Fruit fly (Drosophila melanogaster) whole organism, embryonic: Measurements from ENCODE around the gene Spn28B.

Source experiments
- ATbp ChIP-seq: fragments of 200-800 bp; sonication (Bioruptor generic); optimal IDR thresholded peaks from 2 replicates; lab custom pipeline; 2017; ENCODE audit warnings: missing biosample characterization, mild to moderate bottlenecking, missing genetic modification characterization, missing genetic modification reagents
- CG10267 ChIP-seq: fragments of 200-800 bp; sonication (Bioruptor generic); optimal IDR thresholded peaks from 2 replicates; lab custom pipeline; 2018; ENCODE audit warnings: missing biosample characterization, mild to moderate bottlenecking, missing genetic modification characterization, moderate library complexity
- CG11560 ChIP-seq: fragments of 200-800 bp; sonication (Bioruptor generic); IDR thresholded peaks from 3 replicates; pipeline ENCODE4 v1.3.6; 2022; ENCODE audit warnings: missing biosample characterization, missing genetic modification characterization
- CG12071 ChIP-seq: fragments of 200-800 bp; sonication (Bioruptor generic); optimal IDR thresholded peaks from 3 replicates; lab custom pipeline; 2018; ENCODE audit warnings: missing biosample characterization, mild to moderate bottlenecking, missing genetic modification characterization
- CG13894 ChIP-seq: fragments of 200-800 bp; sonication (Bioruptor generic); optimal IDR thresholded peaks from 3 replicates; lab custom pipeline; 2018; ENCODE audit warnings: missing biosample characterization, mild to moderate bottlenecking, missing genetic modification characterization, moderate library complexity
- CG14441 ChIP-seq: fragments of 200-800 bp; sonication (Bioruptor generic); IDR thresholded peaks from 2 replicates; pipeline ENCODE4 v1.3.6; 2022; ENCODE audit warnings: missing biosample characterization, missing genetic modification characterization
- CG17359 ChIP-seq: fragments of 200-800 bp; sonication (Bioruptor generic); optimal IDR thresholded peaks from 3 replicates; lab custom pipeline; 2018; ENCODE audit warnings: missing biosample characterization, mild to moderate bottlenecking, missing genetic modification characterization, moderate library complexity
- CG31224 ChIP-seq: fragments of 200-800 bp; sonication (Bioruptor generic); IDR thresholded peaks from 2 replicates; pipeline ENCODE4 v1.3.6; 2022; ENCODE audit warnings: missing biosample characterization, missing genetic modification characterization
- CG31441 ChIP-seq: fragments of 200-800 bp; sonication (Bioruptor generic); IDR thresholded peaks from 2 replicates; pipeline ENCODE4 v1.3.6; 2022; ENCODE audit warnings: missing biosample characterization, missing genetic modification characterization
- CG33213 ChIP-seq: fragments of 200-800 bp; sonication (Bioruptor generic); optimal IDR thresholded peaks from 3 replicates; lab custom pipeline; 2016; ENCODE audit warnings: missing biosample characterization, missing genetic modification characterization
- CG3847 ChIP-seq: fragments of 200-800 bp; sonication (Bioruptor generic); IDR thresholded peaks from 2 replicates; pipeline ENCODE4 v1.3.6; 2022; ENCODE audit warnings: missing biosample characterization, missing genetic modification characterization
- CG4404 ChIP-seq: fragments of 200-800 bp; sonication (Bioruptor generic); IDR thresholded peaks from 2 replicates; pipeline ENCODE4 v1.3.6; 2022; ENCODE audit warnings: missing biosample characterization, missing genetic modification characterization
- CG5180 ChIP-seq: fragments of 200-800 bp; sonication (Bioruptor generic); optimal IDR thresholded peaks from 3 replicates; lab custom pipeline; 2017; ENCODE audit warnings: missing biosample characterization, missing genetic modification characterization, mild to moderate bottlenecking, moderate library complexity, missing genetic modification reagents
- CG7745 ChIP-seq: fragments of 200-800 bp; sonication (Bioruptor generic); optimal IDR thresholded peaks from 2 replicates; lab custom pipeline; 2018; ENCODE audit warnings: missing biosample characterization, mild to moderate bottlenecking, missing genetic modification characterization, moderate library complexity
- CHES-1-like ChIP-seq: fragments of 200-800 bp; sonication (Bioruptor generic); optimal IDR thresholded peaks from 2 replicates; lab custom pipeline; 2016; ENCODE audit warnings: missing biosample characterization, missing genetic modification characterization
- D19A ChIP-seq: fragments of 200-800 bp; optimal IDR thresholded peaks from 3 replicates; lab custom pipeline; 2019; ENCODE audit warnings: missing biosample characterization, mild to moderate bottlenecking, missing genetic modification characterization, moderate library complexity
- Eip74EF ChIP-seq, 2 experiments: fragments of 200-800 bp in 1 of 2; fragments of >200 bp in 1 of 2; sonication (Bioruptor generic) in 1 of 2; optimal IDR thresholded peaks; 2 replicates each; lab custom pipeline; 2017 to 2019; ENCODE audit warnings: missing biosample characterization in 2 of 2, missing genetic modification characterization in 2 of 2, mild to moderate bottlenecking in 1 of 2, moderate library complexity in 1 of 2
- HLH3B ChIP-seq: fragments of 200-800 bp; sonication (Bioruptor generic); IDR thresholded peaks from 2 replicates; pipeline ENCODE4 v1.3.6; 2022; ENCODE audit warnings: missing biosample characterization, missing genetic modification characterization
- Hand ChIP-seq: fragments of 200-800 bp; sonication (Bioruptor generic); optimal IDR thresholded peaks from 2 replicates; lab custom pipeline; 2017; ENCODE audit warnings: mild to moderate bottlenecking, missing biosample characterization, missing genetic modification reagents, missing genetic modification characterization
- Hr51 ChIP-seq, 2 experiments: fragments of 200-800 bp; sonication (Bioruptor generic); optimal IDR thresholded peaks; 2 replicates in 1 of 2; 3 replicates in 1 of 2; lab custom pipeline; 2016 to 2018; ENCODE audit warnings: missing biosample characterization in 2 of 2, missing genetic modification characterization in 2 of 2, mild to moderate bottlenecking in 1 of 2, moderate library complexity in 1 of 2
- Lim3 ChIP-seq: fragments of 200-800 bp; sonication (Bioruptor generic); IDR thresholded peaks from 2 replicates; pipeline ENCODE4 v1.3.6; 2022; ENCODE audit warnings: missing biosample characterization, missing genetic modification characterization
- Lpt ChIP-seq: fragments of >200 bp; optimal IDR thresholded peaks from 2 replicates; lab custom pipeline; 2018; ENCODE audit warnings: missing biosample characterization, missing genetic modification characterization
- MBD-R2 ChIP-seq: fragments of 200-800 bp; sonication (Bioruptor generic); IDR thresholded peaks from 2 replicates; pipeline ENCODE4 v1.3.6; 2022; ENCODE audit warnings: missing biosample characterization, missing genetic modification characterization
- MESR4 ChIP-seq: fragments of 200-800 bp; sonication (Bioruptor generic); optimal IDR thresholded peaks from 2 replicates; lab custom pipeline; 2018; ENCODE audit warnings: missing biosample characterization, mild to moderate bottlenecking, missing genetic modification characterization, moderate library complexity
- NC2β ChIP-seq: fragments of 200-800 bp; sonication (Bioruptor generic); optimal IDR thresholded peaks from 2 replicates; lab custom pipeline; 2016; ENCODE audit warnings: missing biosample characterization, missing genetic modification characterization
- Opbp ChIP-seq: fragments of 200-800 bp; sonication (Bioruptor generic); IDR thresholded peaks from 3 replicates; pipeline ENCODE4 v1.3.6; 2022; ENCODE audit warnings: missing biosample characterization, missing genetic modification characterization; ENCODE audit not compliant: partially characterized antibody
- Ravus ChIP-seq: fragments of 200-800 bp; sonication (Bioruptor generic); IDR thresholded peaks from 2 replicates; pipeline ENCODE4 v1.3.6; 2022; ENCODE audit warnings: missing biosample characterization, missing genetic modification characterization
- Scr ChIP-seq: fragments of 200-800 bp; sonication (Bioruptor generic); IDR thresholded peaks from 2 replicates; pipeline ENCODE4 v1.3.6; 2022; ENCODE audit warnings: missing biosample characterization, missing genetic modification characterization; ENCODE audit not compliant: partially characterized antibody
- Six4 ChIP-seq: fragments of 200-800 bp; sonication (Bioruptor generic); optimal IDR thresholded peaks from 2 replicates; lab custom pipeline; 2016; ENCODE audit warnings: missing biosample characterization, missing genetic modification characterization
- Sry-δ ChIP-seq: fragments of 200-800 bp; sonication (Bioruptor generic); optimal IDR thresholded peaks from 2 replicates; lab custom pipeline; 2016; ENCODE audit warnings: missing biosample characterization, missing genetic modification characterization
- ara ChIP-seq: fragments of 200-800 bp; sonication (Bioruptor generic); IDR thresholded peaks from 2 replicates; pipeline ENCODE4 v1.3.6; 2022; ENCODE audit warnings: missing biosample characterization, missing genetic modification characterization
- ato ChIP-seq: fragments of 200-800 bp; sonication (Bioruptor generic); IDR thresholded peaks from 2 replicates; pipeline ENCODE4 v1.3.6; 2022; ENCODE audit warnings: missing biosample characterization, missing genetic modification characterization; ENCODE audit not compliant: partially characterized antibody
- bab2 ChIP-seq: fragments of 200-800 bp; sonication (Bioruptor generic); optimal IDR thresholded peaks from 2 replicates; lab custom pipeline; 2016; ENCODE audit warnings: missing biosample characterization, missing genetic modification characterization
- bowl ChIP-seq: fragments of 200-800 bp; sonication (Bioruptor generic); IDR thresholded peaks from 2 replicates; pipeline ENCODE4 v1.3.6; 2022; ENCODE audit warnings: missing biosample characterization, missing genetic modification characterization
- btn ChIP-seq: fragments of 200-800 bp; sonication (Bioruptor generic); optimal IDR thresholded peaks from 2 replicates; lab custom pipeline; 2016; ENCODE audit warnings: missing biosample characterization, missing genetic modification characterization
- chif ChIP-seq, 2 experiments: fragments of 200-800 bp; sonication (Bioruptor generic); optimal IDR thresholded peaks; 3 replicates each; lab custom pipeline; 2016; ENCODE audit warnings: missing biosample characterization in 2 of 2, missing genetic modification characterization in 2 of 2
- eve ChIP-seq, 2 experiments: fragments of >200 bp; optimal IDR thresholded peaks; 2 replicates each; lab custom pipeline; 2017; ENCODE audit warnings: missing biosample characterization in 2 of 2, missing genetic modification characterization in 2 of 2
- fd96Cb ChIP-seq: fragments of 200-800 bp; sonication (Bioruptor generic); optimal IDR thresholded peaks from 2 replicates; lab custom pipeline; 2018; ENCODE audit warnings: missing biosample characterization, mild to moderate bottlenecking, missing genetic modification characterization, moderate library complexity
- hbn ChIP-seq: fragments of 200-800 bp; sonication (Bioruptor generic); IDR thresholded peaks from 2 replicates; pipeline ENCODE4 v1.3.6; 2022; ENCODE audit warnings: missing biosample characterization, missing genetic modification characterization; ENCODE audit not compliant: partially characterized antibody
- ind ChIP-seq: fragments of 200-800 bp; sonication (Bioruptor generic); optimal IDR thresholded peaks from 3 replicates; lab custom pipeline; 2016; ENCODE audit warnings: missing biosample characterization, missing genetic modification characterization
- ken ChIP-seq: fragments of 200-800 bp; sonication (Bioruptor generic); IDR thresholded peaks from 3 replicates; pipeline ENCODE4 v1.3.6; 2022; ENCODE audit warnings: missing biosample characterization, missing genetic modification characterization
- nerfin-2 ChIP-seq: fragments of 200-800 bp; sonication (Bioruptor generic); IDR thresholded peaks from 2 replicates; pipeline ENCODE4 v1.3.6; 2022; ENCODE audit warnings: missing biosample characterization, missing genetic modification characterization; ENCODE audit not compliant: partially characterized antibody
- pita ChIP-seq: fragments of 200-800 bp; sonication (Bioruptor generic); optimal IDR thresholded peaks from 2 replicates; lab custom pipeline; 2017; ENCODE audit warnings: missing biosample characterization, mild to moderate bottlenecking, missing genetic modification characterization
- pnt ChIP-seq: fragments of 200-800 bp; sonication (Bioruptor generic); optimal IDR thresholded peaks from 3 replicates; lab custom pipeline; 2016; ENCODE audit warnings: missing biosample characterization, missing genetic modification characterization
- psq ChIP-seq: fragments of 200-800 bp; sonication (Bioruptor generic); optimal IDR thresholded peaks from 2 replicates; lab custom pipeline; 2017; ENCODE audit warnings: missing biosample characterization, missing genetic modification characterization
- pum ChIP-seq: fragments of 200-800 bp; sonication (Bioruptor generic); optimal IDR thresholded peaks from 2 replicates; lab custom pipeline; 2016; ENCODE audit warnings: missing biosample characterization, missing genetic modification characterization
- rib ChIP-seq: fragments of 200-800 bp; sonication (Bioruptor generic); IDR thresholded peaks from 2 replicates; pipeline ENCODE4 v1.3.6; 2022; ENCODE audit warnings: missing biosample characterization, missing genetic modification characterization
- sens-2 ChIP-seq: fragments of 200-800 bp; sonication (Bioruptor generic); IDR thresholded peaks from 2 replicates; pipeline ENCODE4 v1.3.6; 2022; ENCODE audit warnings: missing biosample characterization, missing genetic modification characterization
- so ChIP-seq: fragments of 200-800 bp; sonication (Bioruptor generic); IDR thresholded peaks from 3 replicates; pipeline ENCODE4 v1.3.6; 2022; ENCODE audit warnings: missing biosample characterization, missing genetic modification characterization
- twi ChIP-seq: fragments of 200-800 bp; optimal IDR thresholded peaks from 2 replicates; lab custom pipeline; 2019; ENCODE audit warnings: missing biosample characterization, mild to moderate bottlenecking, missing genetic modification characterization, moderate library complexity
- unpg ChIP-seq: fragments of 200-800 bp; sonication (Bioruptor generic); optimal IDR thresholded peaks from 3 replicates; lab custom pipeline; 2018; ENCODE audit warnings: missing biosample characterization, mild to moderate bottlenecking, missing genetic modification characterization, moderate library complexity

The Spn28B gene

dm6 chr2L:7632783-7633182, 51.1 kb downstream of the Spn28B start (continued):
- TF ChIP-seq ken (GFP tag; lab: Robert Waterston, UW) = no peak
- no peak for TF ChIP-seq CG5180
- TF ChIP-seq CHES-1-like = peak; percentile 9
- TF ChIP-seq psq (GFP tag; lab: Kevin White, UChicago) = no peak
- no peak for TF ChIP-seq CG3847
- TF ChIP-seq chif (GFP tag; optimal IDR thresholded peaks at IDR 0.05; lab: Kevin White, UChicago) = peak; percentile 40 to 78
- TF ChIP-seq MBD-R2 (GFP tag; lab: Robert Waterston, UW) = no peak
- no peak for TF ChIP-seq nerfin-2 (GFP tag; lab: Robert Waterston, UW)
- peak; percentile 74 for TF ChIP-seq CG4404 (GFP tag; lab: Robert Waterston, UW)
- peak; percentile 61 for TF ChIP-seq CG10267 (tag; lab: Kevin White, UChicago)
- peak; percentile 56 for TF ChIP-seq NC2β (GFP tag; lab: Kevin White, UChicago)
- no peak for TF ChIP-seq CG31224 (GFP tag; lab: Robert Waterston, UW)
- TF ChIP-seq CG14441 (GFP tag; lab: Robert Waterston, UW) = peak; percentile 33; the same call in 1 of the 2 replicates
- TF ChIP-seq CG7745 (tag; lab: Kevin White, UChicago) = no peak
- TF ChIP-seq CG31441 (GFP tag; lab: Robert Waterston, UW) = peak; percentile 70
- TF ChIP-seq D19A (tag; lab: Kevin White, UChicago) = peak; percentile 67
- TF ChIP-seq rib (GFP tag; lab: Robert Waterston, UW) = no peak
- no peak for TF ChIP-seq HLH3B (GFP tag; lab: Robert Waterston, UW)
- no peak for TF ChIP-seq ato
- TF ChIP-seq fd96Cb = peak; percentile 62
- TF ChIP-seq CG33213 = no peak
- peak; percentile 49 for TF ChIP-seq unpg (GFP tag; lab: Kevin White, UChicago)
- TF ChIP-seq Eip74EF (GFP tag; optimal IDR thresholded peaks at IDR 0.05; lab: Kevin White, UChicago) = peak in 1 of 2 experiments; percentile 44
- TF ChIP-seq pnt (GFP tag; lab: Kevin White, UChicago) = peak; percentile 20
- no peak for TF ChIP-seq CG12071 (GFP tag; lab: Kevin White, UChicago)
- TF ChIP-seq Hr51 (GFP tag; optimal IDR thresholded peaks at IDR 0.05; lab: Kevin White, UChicago) = peak; percentile 19
- TF ChIP-seq CG11560 (tag; lab: Robert Waterston, UW) = 0 out of 3 replicates have a peak, but pooled peaks have one; percentile 14
- TF ChIP-seq ATbp (GFP tag; lab: Kevin White, UChicago) = peak; percentile 39
- no peak for TF ChIP-seq Lpt
- TF ChIP-seq ind = peak; percentile 13
- no peak for TF ChIP-seq so
- TF ChIP-seq hbn (GFP tag; lab: Robert Waterston, UW) = no peak
- no peak for TF ChIP-seq Lim3
- TF ChIP-seq Opbp (GFP tag; lab: Robert Waterston, UW) = no peak
- TF ChIP-seq Ravus (GFP tag; lab: Robert Waterston, UW) = no peak
- TF ChIP-seq pita (GFP tag; lab: Kevin White, UChicago) = no peak
- TF ChIP-seq Scr (GFP tag; lab: Robert Waterston, UW) = no peak
- no peak for TF ChIP-seq eve (GFP tag; optimal IDR thresholded peaks at IDR 0.05; lab: Kevin White, UChicago)
- TF ChIP-seq bowl = no peak
- TF ChIP-seq Six4 (GFP tag; lab: Kevin White, UChicago) = peak; percentile 26
- peak; percentile 28 for TF ChIP-seq bab2 (GFP tag; lab: Kevin White, UChicago)
- no peak for TF ChIP-seq sens-2 (GFP tag; lab: Robert Waterston, UW)
- no peak for TF ChIP-seq Hand (GFP tag; lab: Kevin White, UChicago)
- TF ChIP-seq pum (GFP tag; lab: Kevin White, UChicago) = no peak
- peak; percentile 75 for TF ChIP-seq ara (GFP tag; lab: Robert Waterston, UW)
- peak; percentile 22 for TF ChIP-seq btn (GFP tag; lab: Kevin White, UChicago)
- no peak for TF ChIP-seq CG13894 (tag; lab: Kevin White, UChicago)
- TF ChIP-seq MESR4 (GFP tag; lab: Kevin White, UChicago) = no peak
- peak; percentile 63 for TF ChIP-seq CG17359 (tag; lab: Kevin White, UChicago)
- no peak for TF ChIP-seq twi (tag; lab: Kevin White, UChicago)
- TF ChIP-seq Sry-δ (GFP tag; lab: Kevin White, UChicago) = peak; percentile 5
